Fruit fly (Drosophila melanogaster): Measurements from ENCODE around the gene CG3335.
A peak's percentile ranks its signal among the peaks of the same experiment; 100 is the strongest.

CG3335 gene

dm6 chr3L:9624014-9624413, at the start of gene CG3335:
TSS of gene CG3335 (plus strand) at chr3L:9624237.
- TF ChIP-seq CG17801 (GFP tag; optimal IDR thresholded peaks at IDR 0.05; ENCODE audit: partially characterized antibody): no peak

dm6 chr3L:9583388-9583787, 40.6 kb upstream of the CG3335 start:
- TF ChIP-seq CG17801 (GFP tag; optimal IDR thresholded peaks at IDR 0.05; ENCODE audit: partially characterized antibody): no peak

dm6 chr3L:9597464-9597863, 26.6 kb upstream of the CG3335 start, which contains the start of gene Tmc:
TSS of gene Tmc (plus strand) at chr3L:9597764.
- TF ChIP-seq CG17801 (GFP tag; optimal IDR thresholded peaks at IDR 0.05; ENCODE audit: partially characterized antibody): no peak

dm6 chr3L:9598688-9599087, 25.3 kb upstream of the CG3335 start, which contains the start of gene CG3222:
TSS of gene CG3222 (plus strand) at chr3L:9598988.
- no peak for TF ChIP-seq CG17801 (GFP tag; optimal IDR thresholded peaks at IDR 0.05; ENCODE audit: partially characterized antibody)

dm6 chr3L:9601225-9601624, 22.8 kb upstream of the CG3335 start, which contains the start of the genes CG3088 and CG3306:
TSS of gene CG3088 (minus strand) at chr3L:9601325.
TSS of gene CG3306 (plus strand) at chr3L:9601523.
- no peak for TF ChIP-seq CG17801 (GFP tag; optimal IDR thresholded peaks at IDR 0.05; ENCODE audit: partially characterized antibody)

dm6 chr3L:9613960-9614588, 10.0 kb upstream of the CG3335 start:
- TF ChIP-seq CG17801 (GFP tag; optimal IDR thresholded peaks at IDR 0.05; ENCODE audit: partially characterized antibody): no peak

dm6 chr3L:9614589-9615442, 9.2 kb upstream of the CG3335 start, which contains the start of gene LanB2:
TSS of gene LanB2 (plus strand) at chr3L:9614914.
- TF ChIP-seq CG17801 (GFP tag; optimal IDR thresholded peaks at IDR 0.05; ENCODE audit: partially characterized antibody): no peak

- no peak for TF ChIP-seq CG17801 (GFP tag; optimal IDR thresholded peaks at IDR 0.05; ENCODE audit: partially characterized antibody)
Observed at dm6 chr3L:9615443-9616141, 8.4 kb upstream of the CG3335 start.

dm6 chr3L:9628376-9628775, 4.3 kb downstream of the CG3335 start, which contains the start of gene Cyp40:
TSS of gene Cyp40 (plus strand) at chr3L:9628676.
- TF ChIP-seq CG17801 (GFP tag; optimal IDR thresholded peaks at IDR 0.05; ENCODE audit: partially characterized antibody): no peak

dm6 chr3L:9629093-9629492, 5.1 kb downstream of the CG3335 start, which contains the start of gene Or67b:
TSS of gene Or67b (minus strand) at chr3L:9629193.
- TF ChIP-seq CG17801 (GFP tag; optimal IDR thresholded peaks at IDR 0.05; ENCODE audit: partially characterized antibody): no peak

dm6 chr3L:9629910-9630309, 5.9 kb downstream of the CG3335 start:
- TF ChIP-seq CG17801 (GFP tag; optimal IDR thresholded peaks at IDR 0.05; ENCODE audit: partially characterized antibody): peak; percentile 12

- TF ChIP-seq CG17801 (GFP tag; optimal IDR thresholded peaks at IDR 0.05; ENCODE audit: partially characterized antibody): no peak
Observed at dm6 chr3L:9637812-9638211, 13.8 kb downstream of the CG3335 start, which contains the start of gene CG8329. TSS of gene CG8329 (plus strand) at chr3L:9638112.

dm6 chr3L:9638971-9639370, 14.9 kb downstream of the CG3335 start, which contains the start of gene CG18179:
TSS of gene CG18179 (plus strand) at chr3L:9639271.
- no peak for TF ChIP-seq CG17801 (GFP tag; optimal IDR thresholded peaks at IDR 0.05; ENCODE audit: partially characterized antibody)

- no peak for TF ChIP-seq CG17801 (GFP tag; optimal IDR thresholded peaks at IDR 0.05; ENCODE audit: partially characterized antibody)
Observed at dm6 chr3L:9640713-9641112, 16.7 kb downstream of the CG3335 start, which contains the start of gene CG18180. TSS of gene CG18180 (plus strand) at chr3L:9641013.

dm6 chr3L:9643762-9644161, 19.7 kb downstream of the CG3335 start, which contains the start of gene CNMaR:
TSS of gene CNMaR (plus strand) at chr3L:9644109.
- TF ChIP-seq CG17801 (GFP tag; optimal IDR thresholded peaks at IDR 0.05; ENCODE audit: partially characterized antibody): no peak

Measured in ovary, adult (tissue).